Fruit fly (Drosophila melanogaster): Measurements from ENCODE around the gene CG15152.

DNA sequence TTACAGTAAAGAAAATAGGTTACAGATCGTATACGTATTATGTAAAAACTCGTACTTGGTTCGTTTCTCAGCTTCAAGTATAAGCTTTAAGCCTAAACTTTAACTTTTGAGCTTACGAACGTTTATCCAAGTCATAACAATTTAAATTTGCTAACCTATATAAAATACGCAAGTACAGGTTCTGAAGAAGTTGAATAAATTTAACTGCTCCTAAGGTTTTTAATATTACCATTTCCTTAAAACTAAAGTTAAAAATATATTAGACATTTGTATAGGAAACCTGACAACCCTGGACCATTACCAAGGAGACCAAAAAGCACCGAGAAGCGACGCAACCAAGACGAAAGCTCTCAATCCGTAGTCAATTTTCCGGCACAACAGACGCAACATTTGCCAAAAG, 5.3 kb downstream of the CG15152 start, which contains the start of gene CG5758:
- TF ChIP-seq psq (optimal IDR thresholded peaks at IDR 0.05) (no peak), h (optimal IDR thresholded peaks at IDR 0.05) (no peak), ttk (optimal IDR thresholded peaks at IDR 0.05) (no peak), insv (optimal IDR thresholded peaks at IDR 0.05) (no peak), Sin3A (optimal IDR thresholded peaks at IDR 0.05) (no peak)

Data from Kc167 (cell line).